Fruit fly (Drosophila melanogaster): ENCODE data around the gene smog.

DNA sequence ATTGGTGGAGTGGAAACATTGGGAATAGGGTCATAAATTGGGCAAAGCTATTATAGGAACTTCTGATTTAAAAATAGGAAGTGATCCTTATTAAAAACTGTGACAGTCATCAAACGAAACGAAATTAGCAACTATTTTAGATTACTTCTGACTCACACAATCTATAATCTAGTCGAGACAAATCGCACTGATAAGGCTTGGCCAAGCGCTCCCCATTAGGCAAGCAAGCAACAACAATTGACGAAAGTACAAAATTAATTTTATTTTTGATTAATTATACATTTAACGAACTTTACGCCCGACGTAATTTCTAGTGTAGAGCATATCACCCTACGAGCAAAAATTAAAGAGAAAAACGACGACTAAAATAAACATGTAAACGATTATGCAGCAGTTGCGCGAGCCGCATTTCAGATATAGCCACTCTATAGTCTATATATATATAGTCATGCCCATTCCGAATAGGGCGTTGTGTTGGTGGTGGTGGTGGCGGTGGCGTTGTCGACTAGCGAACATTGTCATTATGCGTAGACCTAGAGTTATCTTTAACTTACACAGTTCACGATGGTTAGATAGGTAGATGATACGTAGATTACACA lies 17.5 kb upstream of the smog start, which contains the start of gene Ir25a:
- TF ChIP-seq usp (GFP tag; optimal IDR thresholded peaks at IDR 0.05) (no peak), psq (optimal IDR thresholded peaks at IDR 0.05) (no peak), CG8478 (optimal IDR thresholded peaks at IDR 0.05) (no peak), pan (optimal IDR thresholded peaks at IDR 0.05) (no peak)
